Worm (Caenorhabditis elegans) whole organism, L1 larva: ENCODE measurements around the gene toca-2.
"Not testable (repeated sequence)": the region's sequence is repeated elsewhere in the genome, so short reads cannot be mapped to it uniquely, and the experiment has no call there.

Experiments
- C04F5.9 ChIP-seq: sonication (generic microtip); optimal IDR thresholded peaks from 2 replicates; lab custom pipeline; 2016; ENCODE audit warnings: missing genetic modification characterization, missing compliant biosample characterization
- F16B12.6 ChIP-seq: fragments of 150-350 bp; optimal IDR thresholded peaks from 2 replicates; lab custom pipeline; 2014; ENCODE audit warnings: missing biosample characterization, missing genetic modification characterization
- alr-1 ChIP-seq: fragments of 200-800 bp; sonication (Bioruptor generic); optimal IDR thresholded peaks from 2 replicates; lab custom pipeline; 2018; ENCODE audit warnings: borderline replicate concordance, mild to moderate bottlenecking, missing genetic modification characterization, missing compliant biosample characterization
- ama-1 ChIP-seq: fragments of 150-350 bp; optimal IDR thresholded peaks from 2 replicates; lab custom pipeline; 2014
- ceh-90 ChIP-seq: sonication (generic microtip); optimal IDR thresholded peaks from 2 replicates; lab custom pipeline; 2016; ENCODE audit warnings: missing genetic modification characterization, missing compliant biosample characterization
- ces-1 ChIP-seq: fragments of 150-350 bp; optimal IDR thresholded peaks from 2 replicates; lab custom pipeline; 2014; ENCODE audit warnings: missing biosample characterization, missing genetic modification reagents, missing genetic modification characterization
- efl-1 ChIP-seq, 4 experiments: fragments of 150-350 bp; optimal IDR thresholded peaks in 3 of 4; peaks in 1 of 4; 1 replicate in 1 of 4; 2 replicates in 3 of 4; lab custom pipeline; 2014; ENCODE audit warnings: missing biosample characterization in 2 of 4, missing genetic modification characterization in 2 of 4, missing genetic modification reagents in 2 of 4
- egl-13 ChIP-seq: sonication (generic microtip); optimal IDR thresholded peaks from 2 replicates; lab custom pipeline; 2016; ENCODE audit warnings: missing genotype, missing genetic modification reagents, missing genetic modification characterization, missing compliant biosample characterization
- fkh-8 ChIP-seq: sonication (generic microtip); optimal IDR thresholded peaks from 2 replicates; lab custom pipeline; 2016; ENCODE audit warnings: mild to moderate bottlenecking, missing genetic modification characterization, missing compliant biosample characterization
- grh-1 ChIP-seq: fragments of 200-800 bp; sonication (Bioruptor generic); IDR thresholded peaks from 2 replicates; pipeline ENCODE4 v1.3.6; 2022; ENCODE audit warnings: missing genetic modification reagents, missing genetic modification characterization, missing compliant biosample characterization
- hlh-4 ChIP-seq: sonication (generic microtip); optimal IDR thresholded peaks from 2 replicates; lab custom pipeline; 2016; ENCODE audit warnings: mild to moderate bottlenecking, missing genetic modification characterization, missing compliant biosample characterization
- hpl-2 ChIP-seq: fragments of 150-350 bp; optimal IDR thresholded peaks from 2 replicates; lab custom pipeline; 2014; ENCODE audit warnings: missing biosample characterization, missing genetic modification reagents, missing genetic modification characterization
- irx-1 ChIP-seq: sonication (generic microtip); optimal IDR thresholded peaks from 2 replicates; lab custom pipeline; 2016; ENCODE audit warnings: missing genetic modification characterization, missing compliant biosample characterization
- lin-35 ChIP-seq, 2 experiments: fragments of 150-350 bp; optimal IDR thresholded peaks; 2 replicates each; lab custom pipeline; 2014; ENCODE audit warnings: missing biosample characterization in 2 of 2, missing genetic modification characterization in 2 of 2, missing genetic modification reagents in 2 of 2
- mdl-1 ChIP-seq, 2 experiments: fragments of 150-350 bp; optimal IDR thresholded peaks; 2 replicates each; lab custom pipeline; 2014 to 2017; ENCODE audit warnings: missing biosample characterization in 2 of 2, missing genetic modification characterization in 2 of 2, inconsistent platforms in 1 of 2
- mef-2 ChIP-seq: fragments of 150-350 bp; optimal IDR thresholded peaks from 2 replicates; lab custom pipeline; 2014; ENCODE audit warnings: missing biosample characterization, missing genetic modification characterization
- mep-1 ChIP-seq: fragments of 150-350 bp; optimal IDR thresholded peaks from 2 replicates; lab custom pipeline; 2014; ENCODE audit warnings: missing biosample characterization, missing genetic modification characterization
- nhr-11 ChIP-seq: fragments of 150-350 bp; optimal IDR thresholded peaks from 2 replicates; lab custom pipeline; 2014; ENCODE audit warnings: missing biosample characterization, missing genetic modification characterization
- nhr-19 ChIP-seq: fragments of 200-800 bp; sonication (Bioruptor generic); conservative IDR thresholded peaks from 2 replicates; pipeline ENCODE4 v1.3.6; 2022; ENCODE audit warnings: missing genetic modification characterization, missing compliant biosample characterization
- nhr-76 ChIP-seq: sonication (generic microtip); optimal IDR thresholded peaks from 2 replicates; lab custom pipeline; 2017; ENCODE audit warnings: missing biosample characterization, missing genetic modification characterization
- nhr-77 ChIP-seq: fragments of 150-350 bp; optimal IDR thresholded peaks from 2 replicates; lab custom pipeline; 2014; ENCODE audit warnings: missing biosample characterization, missing genetic modification characterization
- nhr-84 ChIP-seq: sonication (generic microtip); optimal IDR thresholded peaks from 2 replicates; lab custom pipeline; 2017; ENCODE audit warnings: missing biosample characterization, missing genetic modification characterization
- nhr-90 ChIP-seq: sonication (generic microtip); optimal IDR thresholded peaks from 2 replicates; lab custom pipeline; 2016; ENCODE audit warnings: mild to moderate bottlenecking, missing genetic modification characterization, missing compliant biosample characterization; ENCODE audit not compliant: poor library complexity
- pag-3 ChIP-seq: sonication (generic microtip); optimal IDR thresholded peaks from 2 replicates; lab custom pipeline; 2017; ENCODE audit warnings: missing genetic modification characterization, mild to moderate bottlenecking, missing compliant biosample characterization, antibody characterized with exemption, borderline replicate concordance; ENCODE audit not compliant: insufficient read depth
- pqm-1 ChIP-seq: sonication (generic microtip); optimal IDR thresholded peaks from 3 replicates; lab custom pipeline; 2017; ENCODE audit warnings: missing biosample characterization, missing genetic modification characterization
- rnt-1 ChIP-seq: sonication (generic microtip); optimal IDR thresholded peaks from 2 replicates; lab custom pipeline; 2016; ENCODE audit warnings: mild to moderate bottlenecking, missing genetic modification characterization, moderate library complexity, missing compliant biosample characterization
- skn-1 ChIP-seq: fragments of 150-350 bp; optimal IDR thresholded peaks from 2 replicates; lab custom pipeline; 2014; ENCODE audit warnings: missing biosample characterization, missing genetic modification characterization
- snpc-4 ChIP-seq: fragments of 150-350 bp; optimal IDR thresholded peaks from 2 replicates; lab custom pipeline; 2014; ENCODE audit warnings: missing biosample characterization, missing genetic modification characterization
- sptf-1 ChIP-seq: fragments of 150-350 bp; optimal IDR thresholded peaks from 2 replicates; lab custom pipeline; 2014; ENCODE audit warnings: missing biosample characterization, missing genetic modification characterization
- tbx-2 ChIP-seq: sonication (generic microtip); optimal IDR thresholded peaks from 2 replicates; lab custom pipeline; 2016; ENCODE audit warnings: missing genetic modification characterization, missing compliant biosample characterization
- unc-130 ChIP-seq: fragments of 150-350 bp; optimal IDR thresholded peaks from 2 replicates; lab custom pipeline; 2017; ENCODE audit warnings: missing biosample characterization, missing genetic modification characterization, inconsistent platforms
- unc-86 ChIP-seq: sonication (generic microtip); optimal IDR thresholded peaks from 2 replicates; lab custom pipeline; 2016; ENCODE audit warnings: missing genetic modification characterization, missing compliant biosample characterization
- unc-98 ChIP-seq: fragments of 200-800 bp; sonication (Bioruptor generic); IDR thresholded peaks from 2 replicates; pipeline ENCODE4 v1.3.6; 2022; ENCODE audit warnings: missing genetic modification characterization, missing compliant biosample characterization
- vab-15 ChIP-seq: sonication (generic microtip); optimal IDR thresholded peaks from 2 replicates; lab custom pipeline; 2017; ENCODE audit warnings: missing genotype, mild to moderate bottlenecking, missing genetic modification characterization, missing compliant biosample characterization
- zag-1 ChIP-seq: fragments of 150-350 bp; optimal IDR thresholded peaks from 2 replicates; lab custom pipeline; 2014; ENCODE audit warnings: missing biosample characterization, missing genetic modification characterization
- ztf-11 ChIP-seq, 2 experiments: sonication (generic microtip); optimal IDR thresholded peaks; 2 replicates each; lab custom pipeline; 2016 to 2017; ENCODE audit warnings: missing genetic modification characterization in 2 of 2, missing biosample characterization in 1 of 2, missing compliant biosample characterization in 1 of 2
- ztf-4 ChIP-seq: fragments of 150-350 bp; optimal IDR thresholded peaks from 2 replicates; lab custom pipeline; 2014; ENCODE audit warnings: missing biosample characterization, missing genetic modification characterization

Gene toca-2

DNA sequence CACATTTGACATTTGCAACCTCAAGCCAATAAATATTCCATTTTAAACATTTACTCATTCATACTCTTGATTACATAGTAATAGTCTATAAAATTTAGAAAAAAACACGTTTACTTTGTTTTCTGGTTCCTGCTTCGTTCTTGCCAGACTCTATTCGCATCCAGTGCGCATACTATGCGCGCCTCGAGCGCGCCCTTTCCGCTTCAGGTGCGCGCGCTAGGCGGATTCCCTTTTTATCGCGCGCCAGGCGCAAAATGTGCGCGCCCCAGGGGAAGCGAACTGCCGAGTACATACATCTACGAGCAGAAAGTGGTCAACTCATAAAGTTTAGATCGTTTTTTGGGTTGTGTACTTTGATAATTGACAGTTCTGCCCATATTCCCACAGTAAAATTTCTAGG lies 14.3 kb upstream of the toca-2 start:
- TF ChIP-seq unc-130 (no peak), tbx-2 (tag; lab: Kevin White, UChicago) (no peak), zag-1 (tag; lab: Kevin White, UChicago) (no peak), ama-1 (lab: Kevin White, UChicago) (no peak)

DNA sequence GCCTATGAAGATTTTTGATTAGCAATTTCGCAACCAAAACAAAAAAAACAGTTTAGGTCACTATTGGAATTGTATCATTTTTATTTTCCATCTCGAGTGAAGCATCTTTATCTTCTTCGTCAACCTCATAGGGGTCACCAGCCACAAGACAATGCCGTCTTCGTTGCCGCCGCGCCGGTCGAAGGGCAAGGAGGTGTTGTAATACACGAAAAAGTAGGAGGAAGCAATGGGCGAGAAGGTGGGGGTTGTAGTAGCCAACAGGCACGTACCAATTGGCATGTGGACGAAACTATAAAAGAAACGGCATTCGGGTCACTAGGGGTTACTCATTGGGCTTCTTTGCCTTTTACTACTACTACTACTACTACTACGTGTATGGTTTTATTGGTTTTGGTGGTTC lies 13.7 kb upstream of the toca-2 start:
- TF ChIP-seq mep-1 (tag; lab: Kevin White, UChicago) (no peak), ceh-90 (tag; lab: Kevin White, UChicago) (no peak), vab-15 (no peak), nhr-76 (no peak), efl-1 (optimal IDR thresholded peaks at IDR 0.05; lab: Kevin White, UChicago) (no peak), efl-1 (GFP tag; optimal IDR thresholded peaks at IDR 0.05 in 1 of 2; lab: Kevin White, UChicago) (no peak), nhr-84 (no peak), skn-1 (tag; lab: Kevin White, UChicago) (no peak), mdl-1 (tag; optimal IDR thresholded peaks at IDR 0.05; lab: Kevin White, UChicago) (no peak), nhr-19 (GFP tag; lab: Robert Waterston, UW) (no peak), hpl-2 (GFP tag; lab: Kevin White, UChicago) (no peak), lin-35 (GFP tag; optimal IDR thresholded peaks at IDR 0.05; lab: Kevin White, UChicago) (no peak), egl-13 (tag; lab: Kevin White, UChicago) (no peak), pag-3 (no peak), sptf-1 (no peak), F16B12.6 (tag; lab: Kevin White, UChicago) (no peak), rnt-1 (tag; lab: Kevin White, UChicago) (no peak)

DNA sequence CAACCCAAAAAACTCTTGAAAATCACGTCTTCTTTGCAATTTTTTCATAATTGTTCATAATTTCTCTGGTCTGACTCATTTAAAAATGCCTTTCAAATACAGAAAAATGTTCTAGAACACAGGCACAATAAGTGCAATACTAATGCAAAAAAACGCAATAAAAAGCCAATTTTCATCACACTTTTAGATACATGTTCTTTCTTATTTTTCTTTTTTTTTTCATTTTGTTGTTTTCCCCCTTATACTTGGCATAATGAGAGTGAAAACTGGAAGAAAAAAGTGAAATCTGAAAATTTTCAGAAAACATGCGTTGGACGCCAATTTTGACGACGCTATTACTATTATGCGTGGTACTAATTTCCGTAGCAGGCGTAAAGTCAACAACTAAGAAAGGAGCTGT lies 11.8 kb upstream of the toca-2 start, which contains the start of gene tyr-2:
Gene tyr-2, plus strand, starts transcription at position 301 of the 400 bp plus-strand sequence.
- TF ChIP-seq nhr-77 (tag; lab: Kevin White, UChicago) = no peak
- no peak for TF ChIP-seq C04F5.9
- TF ChIP-seq mef-2 = no peak
- no peak for TF ChIP-seq alr-1
- no peak for TF ChIP-seq nhr-11 (tag; lab: Kevin White, UChicago)
- TF ChIP-seq pqm-1 (tag; lab: Kevin White, UChicago) = no peak
- TF ChIP-seq, all 84 proteins: peak for 0

DNA sequence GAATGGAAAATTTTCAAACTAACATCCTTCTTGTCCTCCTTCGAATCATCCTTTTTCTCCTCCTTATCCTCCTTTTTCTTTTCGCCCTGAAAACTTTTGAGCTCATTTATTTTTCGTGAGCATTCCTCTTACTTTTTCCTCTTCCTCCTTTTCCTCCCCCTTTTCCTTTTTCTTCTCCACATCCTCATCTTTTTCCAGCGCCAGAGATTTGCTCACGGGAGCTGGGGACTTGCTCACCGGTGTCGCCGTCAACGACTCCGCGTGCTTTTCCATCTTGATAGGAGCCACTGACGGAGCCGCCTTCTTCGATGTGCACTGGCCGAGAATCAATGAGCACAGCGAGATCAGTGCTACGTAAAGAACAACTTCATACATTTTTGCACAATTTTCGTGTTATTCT lies 7.4 kb upstream of the toca-2 start, which contains the start of gene K08E3.2:
Gene K08E3.2, minus strand, starts transcription at position 375 of the 400 bp plus-strand sequence.
- TF ChIP-seq zag-1 (tag; lab: Kevin White, UChicago) (no peak), vab-15 (no peak), snpc-4 (tag; lab: Kevin White, UChicago) (no peak), unc-86 (tag; lab: Kevin White, UChicago) (no peak), unc-98 (no peak), ces-1 (no peak), irx-1 (tag; lab: Kevin White, UChicago) (no peak), mep-1 (tag; lab: Kevin White, UChicago) (no peak), grh-1 (GFP tag; lab: Robert Waterston, UW) (no peak), mdl-1 (tag; optimal IDR thresholded peaks at IDR 0.05; lab: Kevin White, UChicago) (no peak), sptf-1 (no peak), hlh-4 (tag; lab: Kevin White, UChicago) (no peak), fkh-8 (tag; lab: Kevin White, UChicago) (no peak)

DNA sequence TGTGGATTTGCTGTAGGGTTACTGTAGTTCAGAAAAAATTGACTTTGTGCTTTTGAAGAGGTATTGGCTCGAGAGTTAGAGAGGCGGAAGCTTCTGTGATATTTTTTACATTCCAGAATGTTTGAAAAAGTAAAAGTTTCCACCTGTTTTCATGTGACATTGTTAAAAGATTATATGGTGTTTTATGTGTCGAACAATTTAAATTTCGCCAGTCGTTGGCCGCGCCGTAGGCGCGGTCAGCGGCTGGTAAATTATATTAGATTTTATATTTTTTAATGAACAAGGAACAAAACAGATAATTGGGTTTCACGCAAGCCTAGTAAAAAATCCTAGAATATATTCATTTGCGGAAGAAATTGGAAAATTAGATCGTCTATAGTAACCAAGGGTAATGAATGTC lies 4.6 kb upstream of the toca-2 start, which contains the start of gene mlc-7:
Gene mlc-7, plus strand, starts transcription at position 301 of the 400 bp plus-strand sequence.
- TF ChIP-seq ztf-4 (tag; lab: Kevin White, UChicago); ztf-11 (tag; optimal IDR thresholded peaks at IDR 0.05; lab: Kevin White, UChicago); nhr-90: not testable (repeated sequence)
